Worm (Caenorhabditis elegans) whole organism, L3 larva: ENCODE results near the gene txbp-3.

ENCODE experiments used
- egl-5 ChIP-seq: fragments of 150-350 bp; optimal IDR thresholded peaks from 2 replicates; lab custom pipeline; 2017; ENCODE audit warnings: missing biosample characterization, missing genetic modification reagents, missing genetic modification characterization, inconsistent platforms
- fkh-10 ChIP-seq: sonication (generic microtip); optimal IDR thresholded peaks from 2 replicates; lab custom pipeline; 2017; ENCODE audit warnings: missing biosample characterization, missing genetic modification reagents, missing genetic modification characterization
- hmg-11 ChIP-seq: sonication (generic microtip); optimal IDR thresholded peaks from 2 replicates; lab custom pipeline; 2016; ENCODE audit warnings: missing genetic modification characterization, missing compliant biosample characterization
- lin-39 ChIP-seq: fragments of 150-350 bp; optimal IDR thresholded peaks from 2 replicates; lab custom pipeline; 2018; ENCODE audit warnings: missing biosample characterization, missing genetic modification reagents, missing genetic modification characterization
- lsy-12 ChIP-seq: sonication (generic microtip); optimal IDR thresholded peaks from 2 replicates; lab custom pipeline; 2016; ENCODE audit warnings: mild to moderate bottlenecking, missing genetic modification characterization, missing compliant biosample characterization
- nfya-1 ChIP-seq: sonication (generic microtip); optimal IDR thresholded peaks from 2 replicates; lab custom pipeline; 2017; ENCODE audit warnings: missing genetic modification characterization, mild to moderate bottlenecking, missing compliant biosample characterization, antibody characterized with exemption, moderate library complexity; ENCODE audit not compliant: insufficient read depth
- nhr-11 ChIP-seq: fragments of 150-350 bp; optimal IDR thresholded peaks from 2 replicates; lab custom pipeline; 2014; ENCODE audit warnings: missing biosample characterization, missing genetic modification characterization
- nhr-237 ChIP-seq: fragments of 150-350 bp; optimal IDR thresholded peaks from 2 replicates; lab custom pipeline; 2014; ENCODE audit warnings: missing biosample characterization, missing genetic modification characterization
- nhr-77 ChIP-seq: fragments of 150-350 bp; optimal IDR thresholded peaks from 2 replicates; lab custom pipeline; 2014; ENCODE audit warnings: missing biosample characterization, missing genetic modification characterization
- snpc-4 ChIP-seq: fragments of 150-350 bp; optimal IDR thresholded peaks from 2 replicates; lab custom pipeline; 2014; ENCODE audit warnings: missing biosample characterization, missing genetic modification characterization
- unc-39 ChIP-seq: sonication (generic microtip); optimal IDR thresholded peaks from 4 replicates; lab custom pipeline; 2017; ENCODE audit warnings: missing biosample characterization, missing genetic modification characterization
- unc-62 ChIP-seq: fragments of 150-350 bp; sonication (generic microtip); optimal IDR thresholded peaks from 4 replicates; lab custom pipeline; 2014; ENCODE audit warnings: missing biosample characterization, missing genetic modification reagents, missing genetic modification characterization
- zag-1 ChIP-seq: fragments of 150-350 bp; optimal IDR thresholded peaks from 2 replicates; lab custom pipeline; 2014; ENCODE audit warnings: missing biosample characterization, missing genetic modification characterization

ce11 chrIII:5012460-5012859 is 34.8 kb downstream of the txbp-3 start:
- TF ChIP-seq fkh-10 (GFP tag; lab: Kevin White, UChicago) (no peak), egl-5 (no peak), lsy-12 (no peak), nhr-77 (tag; lab: Kevin White, UChicago) (no peak), nfya-1 (tag; lab: Kevin White, UChicago) (no peak), snpc-4 (tag; lab: Kevin White, UChicago) (no peak), unc-39 (tag; lab: Kevin White, UChicago) (no peak), lin-39 (tag; lab: Kevin White, UChicago) (no peak), nhr-237 (tag; lab: Kevin White, UChicago) (no peak), zag-1 (no peak), nhr-11 (tag; lab: Kevin White, UChicago) (no peak), unc-62 (GFP tag; lab: Kevin White, UChicago) (no peak), hmg-11 (tag; lab: Kevin White, UChicago) (no peak)
